Fruit fly (Drosophila melanogaster) whole organism, wandering third instar larva: Measurements from ENCODE around the gene Oga.

Experiments used
- GATAd ChIP-seq: sonication (Bioruptor generic); optimal IDR thresholded peaks from 2 replicates; lab custom pipeline; 2016; ENCODE audit warnings: missing biosample characterization, missing genetic modification characterization
- Hr78 ChIP-seq: fragments of >200 bp; optimal IDR thresholded peaks from 2 replicates; lab custom pipeline; 2017; ENCODE audit warnings: missing biosample characterization, missing genetic modification characterization
- OdsH ChIP-seq: fragments of 200-800 bp; sonication (Bioruptor generic); optimal IDR thresholded peaks from 2 replicates; lab custom pipeline; 2016; ENCODE audit warnings: missing biosample characterization, mild to moderate bottlenecking, missing genetic modification characterization
- br ChIP-seq: fragments of 200-800 bp; sonication (Bioruptor generic); optimal IDR thresholded peaks from 2 replicates; lab custom pipeline; 2016; ENCODE audit warnings: missing biosample characterization, missing genetic modification characterization
- fru ChIP-seq: fragments of 200-800 bp; sonication (Bioruptor generic); optimal IDR thresholded peaks from 3 replicates; lab custom pipeline; 2016; ENCODE audit warnings: missing biosample characterization, mild to moderate bottlenecking, missing genetic modification characterization
- pan ChIP-seq: fragments of >200 bp; optimal IDR thresholded peaks from 2 replicates; lab custom pipeline; 2017
- psq ChIP-seq: fragments of 200-800 bp; sonication (Bioruptor generic); optimal IDR thresholded peaks from 3 replicates; lab custom pipeline; 2017; ENCODE audit warnings: missing biosample characterization, mild to moderate bottlenecking, missing genetic modification characterization, moderate library complexity
- sage ChIP-seq: fragments of 200-800 bp; sonication (Bioruptor generic); optimal IDR thresholded peaks from 2 replicates; lab custom pipeline; 2016; ENCODE audit warnings: missing biosample characterization, mild to moderate bottlenecking, missing genetic modification characterization
- sv ChIP-seq: fragments of 200-800 bp; sonication (Bioruptor generic); optimal IDR thresholded peaks from 3 replicates; lab custom pipeline; 2016; ENCODE audit warnings: missing biosample characterization, missing genetic modification characterization

DNA sequence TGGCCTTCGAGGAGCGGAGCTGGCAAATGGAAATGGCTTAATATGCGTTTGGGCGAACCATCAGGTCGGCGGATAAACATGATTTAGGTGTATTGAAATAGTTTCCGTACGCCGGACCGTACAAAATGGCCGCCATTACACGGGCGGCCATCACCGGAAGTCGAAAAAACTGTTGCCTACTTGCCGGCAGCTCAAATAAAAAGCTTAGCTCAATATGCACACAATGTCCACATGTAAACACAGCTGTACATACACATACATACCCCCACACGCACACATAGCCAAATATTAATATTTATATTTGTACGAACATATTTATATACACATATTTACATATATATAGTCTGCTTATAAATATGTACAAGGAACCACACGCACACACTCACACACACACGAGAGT, 44.3 kb downstream of the Oga start:
- TF ChIP-seq GATAd (no peak), sage (GFP tag; lab: Kevin White, UChicago) (no peak), psq (GFP tag; lab: Kevin White, UChicago) (no peak), br (GFP tag; lab: Kevin White, UChicago) (no peak), fru (GFP tag; lab: Kevin White, UChicago) (no peak), sv (GFP tag; lab: Kevin White, UChicago) (no peak), OdsH (GFP tag; lab: Kevin White, UChicago) (no peak), Hr78 (GFP tag; lab: Kevin White, UChicago) (no peak), pan (lab: Kevin White, UChicago) (no peak)
